Worm (Caenorhabditis elegans): ENCODE data around the gene nhx-6.

nhx-6 gene

ce11 chrII:1714772-1715353 is 44.2 kb downstream of the nhx-6 start, which contains the start of gene btb-6:
btb-6 (plus strand) TSS chrII:1715303.
- TF ChIP-seq ceh-13 (GFP tag; optimal IDR thresholded peaks at IDR 0.05), result peak; percentile 1
- TF ChIP-seq tra-4 (tag; optimal IDR thresholded peaks at IDR 0.05), result no peak

ce11 chrII:1719153-1719552 is 48.5 kb downstream of the nhx-6 start, which contains the start of gene fbxb-48:
fbxb-48 (minus strand) TSS chrII:1719253.
- TF ChIP-seq ets-7 (tag; optimal IDR thresholded peaks at IDR 0.05) (no peak), sea-1 (GFP tag; conservative IDR thresholded peaks at IDR 0.05) (no peak), ama-1 (optimal IDR thresholded peaks at IDR 0.05) (no peak), scrt-1 (GFP tag; IDR thresholded peaks at IDR 0.05) (no peak), hmbx-1 (tag; optimal IDR thresholded peaks at IDR 0.05) (no peak), B0310.2 (tag; optimal IDR thresholded peaks at IDR 0.05) (no peak), flt-1 (GFP tag; IDR thresholded peaks at IDR 0.05) (no peak), tbx-37 (GFP tag; conservative IDR thresholded peaks at IDR 0.05) (no peak), ceh-36 (tag; optimal IDR thresholded peaks at IDR 0.05) (no peak), tra-4 (tag; optimal IDR thresholded peaks at IDR 0.05) (no peak), F13C5.2 (tag; optimal IDR thresholded peaks at IDR 0.05) (no peak), tbx-11 (GFP tag; IDR thresholded peaks at IDR 0.05) (no peak), ceh-13 (GFP tag; optimal IDR thresholded peaks at IDR 0.05) (no peak), hnd-1 (tag; optimal IDR thresholded peaks at IDR 0.05) (no peak), hmg-4 (GFP tag; optimal IDR thresholded peaks at IDR 0.05) (no peak), aly-1 (tag; optimal IDR thresholded peaks at IDR 0.05) (no peak), pes-1 (GFP tag; IDR thresholded peaks at IDR 0.05) (no peak)

ce11 chrII:1722394-1722793 is 51.8 kb downstream of the nhx-6 start, which contains the start of the genes fbxb-5 and btb-8:
fbxb-5 (minus strand) TSS chrII:1722494.
btb-8 (plus strand) TSS chrII:1722770.
- TF ChIP-seq hmg-4 (GFP tag; optimal IDR thresholded peaks at IDR 0.05) (no peak), tbx-37 (GFP tag; conservative IDR thresholded peaks at IDR 0.05) (no peak), scrt-1 (GFP tag; IDR thresholded peaks at IDR 0.05) (no peak), ceh-13 (GFP tag; optimal IDR thresholded peaks at IDR 0.05) (no peak), tbx-11 (GFP tag; IDR thresholded peaks at IDR 0.05) (no peak), pes-1 (GFP tag; IDR thresholded peaks at IDR 0.05) (no peak), hnd-1 (tag; optimal IDR thresholded peaks at IDR 0.05) (no peak), F13C5.2 (tag; optimal IDR thresholded peaks at IDR 0.05) (no peak), tra-4 (tag; optimal IDR thresholded peaks at IDR 0.05) (no peak), B0310.2 (tag; optimal IDR thresholded peaks at IDR 0.05) (no peak), flt-1 (GFP tag; IDR thresholded peaks at IDR 0.05) (no peak), hmbx-1 (tag; optimal IDR thresholded peaks at IDR 0.05) (no peak), sea-1 (GFP tag; conservative IDR thresholded peaks at IDR 0.05) (no peak), ceh-36 (tag; optimal IDR thresholded peaks at IDR 0.05) (no peak), ama-1 (optimal IDR thresholded peaks at IDR 0.05) (no peak), aly-1 (tag; optimal IDR thresholded peaks at IDR 0.05) (no peak), ets-7 (tag; optimal IDR thresholded peaks at IDR 0.05) (no peak)
